Worm (Caenorhabditis elegans): ENCODE data around the gene Y102A11A.3.

The Y102A11A.3 gene

DNA sequence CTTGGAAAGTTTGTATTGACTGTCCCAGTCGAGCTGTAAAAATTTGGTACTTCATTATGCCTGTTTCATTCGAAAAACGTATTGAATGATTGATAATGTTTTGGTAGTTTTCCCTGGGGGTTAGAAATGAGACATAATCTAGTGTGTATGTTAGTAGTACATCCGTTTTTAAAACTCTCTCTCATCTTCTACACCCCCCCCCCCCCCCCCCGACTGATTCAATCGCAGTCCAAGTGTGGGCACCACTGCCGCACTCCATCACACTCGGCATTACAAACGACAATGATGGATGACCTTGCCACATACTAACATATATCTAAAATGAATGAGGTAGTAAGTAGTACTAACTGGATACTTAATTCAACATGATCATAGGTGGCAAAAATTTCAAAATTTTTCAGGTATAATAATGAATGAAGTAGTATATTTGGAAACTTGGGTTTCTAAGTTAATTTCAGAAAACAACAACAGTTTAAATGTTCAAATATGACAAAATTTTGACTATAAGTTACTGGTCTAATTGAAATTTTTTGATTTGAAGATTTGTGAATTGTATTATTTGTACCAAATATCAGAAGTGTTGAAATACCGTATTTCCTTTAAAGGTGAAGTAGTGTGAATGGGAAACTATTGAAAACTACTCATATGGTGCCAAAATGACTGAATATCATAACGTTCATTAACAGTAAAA, 22.6 kb downstream of the Y102A11A.3 start:
- no peak for TF ChIP-seq pha-2 (tag; optimal IDR thresholded peaks at IDR 0.05)
- no peak for TF ChIP-seq sox-4 (tag; optimal IDR thresholded peaks at IDR 0.05)
- TF ChIP-seq nhr-11 (tag; optimal IDR thresholded peaks at IDR 0.05) = no peak
- no peak for TF ChIP-seq syd-9 (tag; optimal IDR thresholded peaks at IDR 0.05)
- TF ChIP-seq pat-9 (tag; optimal IDR thresholded peaks at IDR 0.05) = no peak
- no peak for TF ChIP-seq ceh-6 (GFP tag; optimal IDR thresholded peaks at IDR 0.05)
- TF ChIP-seq pax-1 (tag; optimal IDR thresholded peaks at IDR 0.05) = no peak
- TF ChIP-seq ahr-1 (tag; optimal IDR thresholded peaks at IDR 0.05) = no peak
- TF ChIP-seq lin-11 (tag; optimal IDR thresholded peaks at IDR 0.05) = no peak
- TF ChIP-seq ama-1 (optimal IDR thresholded peaks at IDR 0.05) = no peak
- TF ChIP-seq fax-1 (tag; optimal IDR thresholded peaks at IDR 0.05) = no peak
- no peak for TF ChIP-seq hlh-15 (tag; optimal IDR thresholded peaks at IDR 0.05)
- TF ChIP-seq sdc-2 (tag; optimal IDR thresholded peaks at IDR 0.05) = no peak
- no peak for TF ChIP-seq che-1 (tag; optimal IDR thresholded peaks at IDR 0.05)
- no peak for TF ChIP-seq ets-4 (tag; optimal IDR thresholded peaks at IDR 0.05)

DNA sequence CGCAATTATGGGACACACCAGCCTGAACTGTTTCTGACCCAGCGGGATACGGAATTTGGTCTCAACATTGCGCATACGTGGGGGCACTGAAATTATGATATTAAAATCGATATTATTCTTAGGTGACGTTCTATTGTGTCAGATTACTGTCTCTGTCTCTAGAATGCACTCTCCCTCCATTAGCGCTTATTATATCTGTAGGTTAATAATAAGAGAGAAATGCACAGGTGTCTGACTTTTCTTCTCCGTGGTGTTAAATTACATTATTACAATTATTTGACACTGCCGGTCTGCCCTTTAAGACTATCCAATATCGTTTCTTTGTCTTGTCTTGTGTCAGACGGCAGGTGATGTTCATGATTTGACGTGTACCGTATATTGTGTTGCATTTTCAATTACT, 23.7 kb downstream of the Y102A11A.3 start:
- no peak for TF ChIP-seq pha-4 (tag; optimal IDR thresholded peaks at IDR 0.05)
- no peak for TF ChIP-seq mec-3 (tag; optimal IDR thresholded peaks at IDR 0.05; ENCODE audit: borderline replicate concordance)
- peak; percentile 86 for TF ChIP-seq ceh-34 (tag; optimal IDR thresholded peaks at IDR 0.05)
- TF ChIP-seq gmeb-2 (tag; optimal IDR thresholded peaks at IDR 0.05) = no peak
- TF ChIP-seq lin-11 (tag; optimal IDR thresholded peaks at IDR 0.05) = no peak

DNA sequence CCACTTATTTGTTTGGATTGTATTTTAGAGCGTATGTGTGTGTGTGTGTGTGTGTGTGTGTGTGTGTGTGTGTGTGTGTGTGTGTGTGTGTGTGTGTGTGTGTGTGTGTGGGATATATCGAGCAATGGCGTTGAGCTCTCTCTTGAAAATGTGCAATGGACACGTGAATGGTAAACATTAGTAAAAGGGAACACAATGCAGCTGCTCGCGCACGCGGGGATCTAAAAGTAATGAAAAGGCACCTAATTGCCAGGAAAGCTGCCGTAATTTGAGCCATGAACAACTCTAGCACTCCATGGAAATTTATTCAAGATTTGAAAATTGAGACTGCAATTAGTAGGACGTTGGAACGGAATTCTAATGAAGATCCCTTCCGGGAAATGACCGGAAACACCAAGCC, 24.3 kb downstream of the Y102A11A.3 start:
- TF ChIP-seq gmeb-2 (tag; optimal IDR thresholded peaks at IDR 0.05) (peak; percentile 7), unc-55 (GFP tag; optimal IDR thresholded peaks at IDR 0.05) (no peak), tbx-2 (tag; optimal IDR thresholded peaks at IDR 0.05) (peak; percentile 12), ceh-19 (GFP tag; optimal IDR thresholded peaks at IDR 0.05) (peak; percentile 77), pha-2 (tag; optimal IDR thresholded peaks at IDR 0.05) (peak; percentile 19), ceh-2 (tag; optimal IDR thresholded peaks at IDR 0.05) (peak; percentile 58), unc-86 (tag; optimal IDR thresholded peaks at IDR 0.05) (no peak), ceh-31 (tag; optimal IDR thresholded peaks at IDR 0.05) (peak; percentile 56), sox-4 (tag; optimal IDR thresholded peaks at IDR 0.05) (peak; percentile 4), ceh-6 (GFP tag; optimal IDR thresholded peaks at IDR 0.05) (peak; percentile 30), ceh-34 (tag; optimal IDR thresholded peaks at IDR 0.05) (peak; percentile 83), sox-2 (GFP tag; IDR thresholded peaks at IDR 0.05) (peak; percentile 30; the same call in 1 of the 2 replicates), ztf-16 (tag; optimal IDR thresholded peaks at IDR 0.05) (no peak), elt-2 (tag; optimal IDR thresholded peaks at IDR 0.05) (no peak), unc-42 (tag; optimal IDR thresholded peaks at IDR 0.05) (peak; percentile 41), ref-2 (tag; optimal IDR thresholded peaks at IDR 0.05) (peak; percentile 29)

DNA sequence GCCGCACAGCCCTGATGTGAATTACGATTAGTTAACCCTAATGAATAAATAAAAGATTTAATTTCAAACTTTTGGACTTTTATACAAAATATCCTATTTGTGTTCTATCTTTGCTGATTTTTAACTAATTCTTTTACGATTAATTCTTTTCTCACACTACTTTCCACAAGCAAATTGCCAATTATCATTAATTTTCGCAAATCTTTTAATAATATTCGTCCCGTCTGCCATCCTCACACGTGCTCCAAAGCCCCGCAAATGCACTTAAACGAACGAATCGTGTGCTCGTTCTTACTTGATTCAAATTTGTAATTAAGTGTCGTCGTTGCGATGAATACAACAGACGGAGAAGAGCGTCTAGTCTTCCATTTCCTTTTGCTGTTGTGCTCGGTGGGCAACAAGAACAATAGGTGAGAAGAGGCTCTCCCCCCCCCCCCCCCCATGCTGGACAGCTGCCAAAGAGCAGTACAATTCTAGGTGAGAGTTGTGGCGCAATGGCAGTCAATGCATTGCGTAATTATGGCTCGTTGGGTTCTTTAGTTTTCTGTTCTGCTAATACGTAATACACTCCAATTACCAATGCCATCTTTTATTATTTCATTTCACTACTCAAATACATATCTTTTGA, 25.7 kb downstream of the Y102A11A.3 start:
- TF ChIP-seq F13H6.1 (tag; optimal IDR thresholded peaks at IDR 0.05) (no peak), hlh-8 (tag; optimal IDR thresholded peaks at IDR 0.05) (no peak), ceh-31 (tag; optimal IDR thresholded peaks at IDR 0.05) (peak; percentile 45), sox-2 (GFP tag; IDR thresholded peaks at IDR 0.05) (peak; percentile 55), unc-42 (tag; optimal IDR thresholded peaks at IDR 0.05) (peak; percentile 96)

DNA sequence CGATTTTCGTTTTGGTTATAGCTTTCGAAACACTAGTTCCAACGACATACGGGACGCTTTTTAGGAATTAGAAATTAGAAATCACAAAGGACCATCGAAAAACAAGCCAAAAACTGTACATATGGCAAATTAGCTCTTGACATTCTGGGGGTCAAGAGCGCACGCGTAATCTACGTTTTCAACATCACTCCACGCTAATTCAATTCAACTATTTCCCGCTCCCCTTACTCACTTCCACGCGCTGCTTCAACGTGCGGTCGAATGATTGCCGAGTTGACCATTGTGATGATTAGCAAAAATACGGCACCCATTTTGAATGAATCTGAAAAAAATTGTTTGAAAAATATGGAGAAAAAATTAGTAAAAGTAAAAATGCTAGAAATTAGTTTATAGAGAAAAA, 26.7 kb downstream of the Y102A11A.3 start:
- TF ChIP-seq ceh-18 (tag; optimal IDR thresholded peaks at IDR 0.05) (no peak), pros-1 (tag; optimal IDR thresholded peaks at IDR 0.05) (no peak), unc-42 (tag; optimal IDR thresholded peaks at IDR 0.05) (peak; percentile 74), nhr-11 (tag; optimal IDR thresholded peaks at IDR 0.05) (no peak), unc-55 (GFP tag; optimal IDR thresholded peaks at IDR 0.05) (no peak), hlh-13 (GFP tag; optimal IDR thresholded peaks at IDR 0.05) (no peak), ceh-24 (tag; optimal IDR thresholded peaks at IDR 0.05) (no peak), sox-2 (GFP tag; IDR thresholded peaks at IDR 0.05) (no peak)

All from whole organism, late embryonic.